Fruit fly (Drosophila melanogaster) whole organism, embryonic: ENCODE results near the gene RpL4.
A peak's percentile ranks its signal among the peaks of the same experiment; 100 is the strongest.

ENCODE experiments used
- Atf3 ChIP-seq: fragments of 200-800 bp; sonication (Bioruptor generic); optimal IDR thresholded peaks from 3 replicates; lab custom pipeline; 2016; ENCODE audit warnings: missing biosample characterization, missing genetic modification characterization
- Bdp1 ChIP-seq: fragments of 200-800 bp; sonication (Bioruptor generic); optimal IDR thresholded peaks from 3 replicates; lab custom pipeline; 2016; ENCODE audit warnings: missing biosample characterization, missing genetic modification characterization
- CG10462 ChIP-seq: fragments of 200-800 bp; sonication (Bioruptor generic); optimal IDR thresholded peaks from 2 replicates; lab custom pipeline; 2016; ENCODE audit warnings: missing biosample characterization, missing genetic modification characterization
- CG10543 ChIP-seq: fragments of 200-800 bp; sonication (Bioruptor generic); optimal IDR thresholded peaks from 3 replicates; lab custom pipeline; 2017; ENCODE audit warnings: missing biosample characterization, mild to moderate bottlenecking, missing genetic modification characterization, moderate library complexity
- CG11247 ChIP-seq: fragments of 200-800 bp; sonication (Bioruptor generic); IDR thresholded peaks from 2 replicates; pipeline ENCODE4 v1.3.6; 2022; ENCODE audit warnings: missing biosample characterization, missing genetic modification characterization
- CG11504 ChIP-seq: fragments of 200-800 bp; sonication (Bioruptor generic); optimal IDR thresholded peaks from 3 replicates; lab custom pipeline; 2019; ENCODE audit warnings: missing biosample characterization, mild to moderate bottlenecking, missing genetic modification characterization, moderate library complexity
- CG1233 ChIP-seq: fragments of 200-800 bp; sonication (Bioruptor generic); optimal IDR thresholded peaks from 4 replicates; lab custom pipeline; 2018; ENCODE audit warnings: missing biosample characterization, mild to moderate bottlenecking, missing genetic modification characterization
- CG12744 ChIP-seq: fragments of 200-800 bp; sonication (Bioruptor generic); optimal IDR thresholded peaks from 2 replicates; lab custom pipeline; 2016; ENCODE audit warnings: missing biosample characterization, missing genetic modification characterization
- CG12769 ChIP-seq: fragments of 200-800 bp; sonication (Bioruptor generic); optimal IDR thresholded peaks from 2 replicates; lab custom pipeline; 2019; ENCODE audit warnings: missing biosample characterization, mild to moderate bottlenecking, missing genetic modification characterization, moderate library complexity
- CG14014 ChIP-seq: fragments of 200-800 bp; sonication (Bioruptor generic); IDR thresholded peaks from 2 replicates; pipeline ENCODE4 v1.3.6; 2022; ENCODE audit warnings: missing biosample characterization, missing genetic modification characterization
- CG14710 ChIP-seq: fragments of 200-800 bp; sonication (Bioruptor generic); optimal IDR thresholded peaks from 3 replicates; lab custom pipeline; 2019; ENCODE audit warnings: missing biosample characterization, mild to moderate bottlenecking, missing genetic modification characterization, moderate library complexity
- CG1602 ChIP-seq: fragments of 200-800 bp; sonication (Bioruptor generic); optimal IDR thresholded peaks from 3 replicates; lab custom pipeline; 2016; ENCODE audit warnings: missing biosample characterization, missing genetic modification characterization
- CG17568 ChIP-seq: fragments of 200-800 bp; sonication (Bioruptor generic); optimal IDR thresholded peaks from 2 replicates; lab custom pipeline; 2018; ENCODE audit warnings: missing biosample characterization, mild to moderate bottlenecking, missing genetic modification characterization, moderate library complexity
- CG18011 ChIP-seq: fragments of 200-800 bp; sonication (Bioruptor generic); optimal IDR thresholded peaks from 2 replicates; lab custom pipeline; 2017; ENCODE audit warnings: missing biosample characterization, missing genetic modification characterization, mild to moderate bottlenecking, moderate library complexity, missing genotype
- CG30020 ChIP-seq: fragments of 200-800 bp; optimal IDR thresholded peaks from 2 replicates; lab custom pipeline; 2019; ENCODE audit warnings: missing biosample characterization, mild to moderate bottlenecking, missing genetic modification characterization, moderate library complexity
- CG32767 ChIP-seq: fragments of 200-800 bp; sonication (Bioruptor generic); IDR thresholded peaks from 2 replicates; pipeline ENCODE4 v1.3.6; 2022; ENCODE audit warnings: missing biosample characterization, missing genetic modification characterization
- CG6813 ChIP-seq: fragments of 200-800 bp; sonication (Bioruptor generic); optimal IDR thresholded peaks from 2 replicates; lab custom pipeline; 2017; ENCODE audit warnings: missing biosample characterization, missing genetic modification characterization, mild to moderate bottlenecking, moderate library complexity, missing genetic modification reagents
- CG8290 ChIP-seq, 3 experiments: fragments of 200-800 bp; sonication (Bioruptor generic); optimal IDR thresholded peaks; 2 replicates each; lab custom pipeline; 2016 to 2019; ENCODE audit warnings: missing biosample characterization in 3 of 3, missing genetic modification characterization in 3 of 3, mild to moderate bottlenecking in 2 of 3, moderate library complexity in 1 of 3
- CHES-1-like ChIP-seq: fragments of 200-800 bp; sonication (Bioruptor generic); optimal IDR thresholded peaks from 2 replicates; lab custom pipeline; 2016; ENCODE audit warnings: missing biosample characterization, missing genetic modification characterization
- Chrac-16 ChIP-seq: fragments of 200-800 bp; sonication (Bioruptor generic); optimal IDR thresholded peaks from 3 replicates; lab custom pipeline; 2016; ENCODE audit warnings: missing biosample characterization, missing genetic modification characterization
- Ets65A ChIP-seq: fragments of 200-800 bp; sonication (Bioruptor generic); peaks from one replicate; lab custom pipeline; 2016; ENCODE audit warnings: missing biosample characterization, missing genetic modification characterization
- Lim3 ChIP-seq: fragments of 200-800 bp; sonication (Bioruptor generic); IDR thresholded peaks from 2 replicates; pipeline ENCODE4 v1.3.6; 2022; ENCODE audit warnings: missing biosample characterization, missing genetic modification characterization
- NC2α ChIP-seq: fragments of 200-800 bp; sonication (Bioruptor generic); optimal IDR thresholded peaks from 2 replicates; lab custom pipeline; 2016; ENCODE audit warnings: missing biosample characterization, missing genetic modification characterization
- Nf-YA ChIP-seq: fragments of 200-800 bp; sonication (Bioruptor generic); IDR thresholded peaks from 2 replicates; pipeline ENCODE4 v1.3.6; 2022; ENCODE audit warnings: missing biosample characterization, missing genetic modification characterization
- NfI ChIP-seq: fragments of 200-800 bp; sonication (Bioruptor generic); optimal IDR thresholded peaks from 3 replicates; lab custom pipeline; 2018; ENCODE audit warnings: missing biosample characterization, mild to moderate bottlenecking, missing genetic modification characterization, moderate library complexity
- Oli ChIP-seq: fragments of 200-800 bp; sonication (Bioruptor generic); optimal IDR thresholded peaks from 2 replicates; lab custom pipeline; 2018; ENCODE audit warnings: missing biosample characterization, mild to moderate bottlenecking, missing genetic modification characterization, moderate library complexity
- Pdp1 ChIP-seq, 2 experiments: fragments of 200-800 bp; sonication (Bioruptor generic); optimal IDR thresholded peaks; 3 replicates each; lab custom pipeline; 2016; ENCODE audit warnings: missing biosample characterization in 2 of 2, missing genetic modification characterization in 2 of 2, mild to moderate bottlenecking in 1 of 2, moderate library complexity in 1 of 2
- Side ChIP-seq: fragments of 200-800 bp; sonication (Bioruptor generic); optimal IDR thresholded peaks from 2 replicates; lab custom pipeline; 2016; ENCODE audit warnings: missing biosample characterization, missing genetic modification characterization
- Ssrp ChIP-seq: fragments of 200-800 bp; sonication (Bioruptor generic); optimal IDR thresholded peaks from 2 replicates; lab custom pipeline; 2018; ENCODE audit warnings: missing biosample characterization, mild to moderate bottlenecking, missing genetic modification characterization, moderate library complexity
- Taf1 ChIP-seq: fragments of 200-800 bp; sonication (Bioruptor generic); IDR thresholded peaks from 2 replicates; pipeline ENCODE4 v1.3.6; 2022; ENCODE audit warnings: missing biosample characterization, missing genetic modification characterization
- Trl ChIP-seq, 3 experiments: fragments of >200 bp in 2 of 3; fragments of 200-800 bp in 1 of 3; sonication (Bioruptor generic) in 1 of 3; optimal IDR thresholded peaks; 2 replicates in 1 of 3; 3 replicates in 2 of 3; lab custom pipeline; 2016 to 2017; ENCODE audit warnings: missing biosample characterization in 1 of 3, missing genetic modification characterization in 1 of 3
- Xrp1 ChIP-seq: fragments of 200-800 bp; sonication (Bioruptor generic); IDR thresholded peaks from 2 replicates; pipeline ENCODE4 v1.3.6; 2022; ENCODE audit warnings: missing biosample characterization, missing genetic modification characterization
- ab ChIP-seq: fragments of 200-800 bp; sonication (Bioruptor generic); optimal IDR thresholded peaks from 2 replicates; lab custom pipeline; 2016; ENCODE audit warnings: missing biosample characterization, missing genetic modification characterization
- ash1 ChIP-seq: fragments of 200-800 bp; sonication (Bioruptor generic); optimal IDR thresholded peaks from 2 replicates; lab custom pipeline; 2018; ENCODE audit warnings: missing biosample characterization, mild to moderate bottlenecking, missing genetic modification characterization
- az2 ChIP-seq: fragments of 200-800 bp; sonication (Bioruptor generic); optimal IDR thresholded peaks from 3 replicates; lab custom pipeline; 2016; ENCODE audit warnings: missing biosample characterization, missing genetic modification characterization
- chm ChIP-seq: fragments of 200-800 bp; sonication (Bioruptor generic); IDR thresholded peaks from 2 replicates; pipeline ENCODE4 v1.3.6; 2022; ENCODE audit warnings: missing biosample characterization, missing genetic modification characterization
- gro ChIP-seq: fragments of 200-800 bp; sonication (Bioruptor generic); optimal IDR thresholded peaks from 2 replicates; lab custom pipeline; 2016; ENCODE audit warnings: missing biosample characterization, missing genetic modification characterization
- hkb ChIP-seq, 2 experiments: fragments of 200-800 bp in 1 of 2; fragments of >200 bp in 1 of 2; sonication (Bioruptor generic) in 1 of 2; IDR thresholded peaks in 1 of 2; optimal IDR thresholded peaks in 1 of 2; 2 replicates each; pipeline versions ENCODE4 v1.3.6 to Lab custom; 2017 to 2022; ENCODE audit warnings: missing biosample characterization in 1 of 2, missing genetic modification characterization in 1 of 2
- maf-S ChIP-seq: fragments of 200-800 bp; sonication (Bioruptor generic); optimal IDR thresholded peaks from 2 replicates; lab custom pipeline; 2016; ENCODE audit warnings: missing biosample characterization, missing genetic modification characterization
- phol ChIP-seq: fragments of 200-800 bp; sonication (Bioruptor generic); optimal IDR thresholded peaks from 3 replicates; lab custom pipeline; 2018; ENCODE audit warnings: missing biosample characterization, mild to moderate bottlenecking, missing genetic modification characterization, moderate library complexity
- psq ChIP-seq: fragments of 200-800 bp; sonication (Bioruptor generic); optimal IDR thresholded peaks from 2 replicates; lab custom pipeline; 2017; ENCODE audit warnings: missing biosample characterization, missing genetic modification characterization
- sna ChIP-seq: fragments of 200-800 bp; sonication (Bioruptor generic); IDR thresholded peaks from 2 replicates; pipeline ENCODE4 v1.3.6; 2022; ENCODE audit warnings: missing biosample characterization, missing genetic modification characterization; ENCODE audit not compliant: partially characterized antibody
- stc ChIP-seq: fragments of 200-800 bp; sonication (Bioruptor generic); IDR thresholded peaks from 2 replicates; pipeline ENCODE4 v1.3.6; 2022; ENCODE audit warnings: missing biosample characterization, missing genetic modification characterization
- tin ChIP-seq: fragments of 200-800 bp; sonication (Bioruptor generic); optimal IDR thresholded peaks from 3 replicates; lab custom pipeline; 2016; ENCODE audit warnings: missing biosample characterization, missing genetic modification characterization
- trh ChIP-seq: fragments of 200-800 bp; sonication (Bioruptor generic); optimal IDR thresholded peaks from 2 replicates; lab custom pipeline; 2016; ENCODE audit warnings: missing biosample characterization, missing genetic modification characterization
- vnd ChIP-seq: fragments of 200-800 bp; sonication (Bioruptor generic); IDR thresholded peaks from 3 replicates; pipeline ENCODE4 v1.3.6; 2022; ENCODE audit warnings: missing biosample characterization, missing genetic modification characterization; ENCODE audit not compliant: partially characterized antibody
- wek ChIP-seq: fragments of 200-800 bp; sonication (Bioruptor generic); optimal IDR thresholded peaks from 3 replicates; lab custom pipeline; 2018; ENCODE audit warnings: missing biosample characterization, mild to moderate bottlenecking, missing genetic modification characterization, moderate library complexity
- zen ChIP-seq: fragments of 200-800 bp; sonication (Bioruptor generic); optimal IDR thresholded peaks from 3 replicates; lab custom pipeline; 2018; ENCODE audit warnings: missing biosample characterization, mild to moderate bottlenecking, missing genetic modification characterization, moderate library complexity

The RpL4 gene

DNA sequence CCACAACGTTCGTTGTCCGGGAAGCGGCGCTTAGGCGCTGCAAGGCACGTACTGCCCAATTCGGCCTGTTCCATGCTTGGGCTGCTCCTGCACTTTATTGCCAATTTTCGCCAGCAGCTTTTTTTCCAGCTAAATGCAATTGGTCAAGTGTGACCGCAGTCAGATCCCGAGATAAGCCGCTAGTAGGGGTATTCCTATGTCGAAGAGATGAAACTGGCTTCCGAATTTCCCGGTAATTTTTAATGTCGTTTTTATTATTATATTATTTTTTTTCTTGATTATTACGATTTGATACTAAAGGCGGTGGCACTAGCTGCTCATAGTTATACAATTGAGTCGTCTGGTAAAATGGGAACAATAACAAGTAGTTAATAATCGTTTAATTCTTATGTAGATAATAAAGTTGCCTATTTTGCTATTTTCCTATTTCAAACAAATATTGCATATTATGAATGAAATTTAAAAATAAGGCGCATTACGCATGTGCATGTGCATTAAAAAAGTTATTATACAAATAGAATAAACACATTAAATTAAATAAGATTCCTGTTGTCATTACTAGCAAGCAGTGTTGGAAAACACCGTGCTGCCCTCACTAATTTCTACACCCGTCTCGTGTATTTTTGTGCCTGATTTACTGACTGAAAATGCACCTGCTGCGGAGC, 6.1 kb upstream of the RpL4 start, which contains the start of the genes CG5003 and mRpS22 (continued):
- TF ChIP-seq Nf-YA (GFP tag; lab: Robert Waterston, UW): no peak
- TF ChIP-seq CG32767 (GFP tag; lab: Robert Waterston, UW): no peak
- TF ChIP-seq NfI (GFP tag; lab: Kevin White, UChicago): peak; percentile 58
- peak; percentile 73 for TF ChIP-seq CG11504 (tag; lab: Kevin White, UChicago)
- TF ChIP-seq stc (GFP tag; lab: Robert Waterston, UW): no peak
- TF ChIP-seq CG12744 (GFP tag; lab: Kevin White, UChicago): no peak
- peak; percentile 94 for TF ChIP-seq wek (GFP tag; lab: Kevin White, UChicago)
- peak; percentile 80 for TF ChIP-seq CG10543
- peak; percentile 41 for TF ChIP-seq CG10462 (GFP tag; lab: Kevin White, UChicago)
- no peak for TF ChIP-seq ash1 (GFP tag; lab: Kevin White, UChicago)
- no peak for TF ChIP-seq CG14014
- TF ChIP-seq Chrac-16: peak; percentile 59
- no peak for TF ChIP-seq maf-S (GFP tag; lab: Kevin White, UChicago)
- peak; percentile 87 for TF ChIP-seq Ets65A
- TF ChIP-seq CG8290 (GFP tag; optimal IDR thresholded peaks at IDR 0.05; lab: Kevin White, UChicago): no peak
- TF ChIP-seq CG8290 (tag; optimal IDR thresholded peaks at IDR 0.05; lab: Kevin White, UChicago): peak in 1 of 2 experiments; percentile 7
- TF ChIP-seq CG14710 (tag; lab: Kevin White, UChicago): peak; percentile 77
- TF ChIP-seq CG17568 (GFP tag; lab: Kevin White, UChicago): no peak
- peak; percentile 11 for TF ChIP-seq Atf3 (GFP tag; lab: Kevin White, UChicago)
- TF ChIP-seq trh (GFP tag; lab: Kevin White, UChicago): no peak
- TF ChIP-seq Xrp1: peak; percentile 45; the same call in 1 of the 2 replicates
- peak; percentile 64 for TF ChIP-seq CG30020 (tag; lab: Kevin White, UChicago)
- TF ChIP-seq CG6813: no peak
- peak; percentile 58 for TF ChIP-seq Ssrp (tag; lab: Kevin White, UChicago)
- TF ChIP-seq Oli (tag; lab: Kevin White, UChicago): peak; percentile 28
- TF ChIP-seq CG18011: peak; percentile 31
- peak; percentile 73 for TF ChIP-seq tin
- no peak for TF ChIP-seq Trl (optimal IDR thresholded peaks at IDR 0.05; lab: Kevin White, UChicago)
- no peak for TF ChIP-seq Trl (GFP tag; optimal IDR thresholded peaks at IDR 0.05; lab: Kevin White, UChicago)
- TF ChIP-seq gro: no peak
- no peak for TF ChIP-seq sna
- no peak for TF ChIP-seq ab (GFP tag; lab: Kevin White, UChicago)
- peak; percentile 27 for TF ChIP-seq NC2α (GFP tag; lab: Kevin White, UChicago)
- TF ChIP-seq Pdp1 (GFP tag; optimal IDR thresholded peaks at IDR 0.05; lab: Kevin White, UChicago): peak in 1 of 2 experiments; percentile 32
- TF ChIP-seq Taf1: no peak
- peak; percentile 13 for TF ChIP-seq Bdp1 (GFP tag; lab: Kevin White, UChicago)
- peak; percentile 25 for TF ChIP-seq CG1602 (GFP tag; lab: Kevin White, UChicago)
- TF ChIP-seq CG1233: peak; percentile 59
- peak; percentile 11 for TF ChIP-seq CHES-1-like (GFP tag; lab: Kevin White, UChicago)
- TF ChIP-seq phol (tag; lab: Kevin White, UChicago): peak; percentile 76
- no peak for TF ChIP-seq Side (GFP tag; lab: Kevin White, UChicago)
- no peak for TF ChIP-seq hkb (optimal IDR thresholded peaks at IDR 0.05; lab: Kevin White, UChicago)
- TF ChIP-seq hkb (GFP tag; IDR thresholded peaks at IDR 0.05; lab: Robert Waterston, UW): no peak
- no peak for TF ChIP-seq Lim3
- TF ChIP-seq CG12769 (tag; lab: Kevin White, UChicago): no peak
- TF ChIP-seq zen: peak; percentile 48
- no peak; the same call in 1 of the 2 replicates for TF ChIP-seq CG11247 (GFP tag; lab: Robert Waterston, UW)
- TF ChIP-seq vnd: 0 out of 3 replicates have a peak, but pooled peaks have one; percentile 28
- TF ChIP-seq az2 (GFP tag; lab: Kevin White, UChicago): peak; percentile 58
- TF ChIP-seq chm (GFP tag; lab: Robert Waterston, UW): peak; percentile 34; the same call in 1 of the 2 replicates
- TF ChIP-seq psq (GFP tag; lab: Kevin White, UChicago): no peak
